Worm (Caenorhabditis elegans) whole organism, late embryonic: ENCODE results near the gene srx-41.

Source experiments
- ceh-19 ChIP-seq: fragments of 200-800 bp; sonication (Bioruptor generic); optimal IDR thresholded peaks from 2 replicates; lab custom pipeline; 2018; ENCODE audit warnings: mild to moderate bottlenecking, missing genetic modification characterization, missing compliant biosample characterization
- zip-5 ChIP-seq: sonication (generic microtip); optimal IDR thresholded peaks from 2 replicates; lab custom pipeline; 2016; ENCODE audit warnings: missing genetic modification characterization, missing compliant biosample characterization

- no peak for TF ChIP-seq zip-5 (tag; lab: Kevin White, UChicago)
- no peak for TF ChIP-seq ceh-19
These were observed 23.9 kb downstream of the srx-41 start for ce11 chrV:3613042-3613441.
